Fruit fly (Drosophila melanogaster) whole organism, embryonic: ENCODE results near the gene Spn75F.

Source experiments
- Atf6 ChIP-seq: fragments of 200-800 bp; sonication (Bioruptor generic); IDR thresholded peaks from 2 replicates; pipeline ENCODE4 v1.3.6; 2022; ENCODE audit warnings: missing biosample characterization, missing genetic modification characterization
- CG10209 ChIP-seq: fragments of 200-800 bp; sonication (Bioruptor generic); optimal IDR thresholded peaks from 3 replicates; lab custom pipeline; 2017; ENCODE audit warnings: missing biosample characterization, mild to moderate bottlenecking, missing genetic modification characterization, missing genetic modification reagents
- CG10267 ChIP-seq: fragments of 200-800 bp; sonication (Bioruptor generic); optimal IDR thresholded peaks from 2 replicates; lab custom pipeline; 2018; ENCODE audit warnings: missing biosample characterization, mild to moderate bottlenecking, missing genetic modification characterization, moderate library complexity
- CG10321 ChIP-seq: fragments of 200-800 bp; sonication (Bioruptor generic); IDR thresholded peaks from 2 replicates; pipeline ENCODE4 v1.3.6; 2022; ENCODE audit warnings: missing biosample characterization, missing genetic modification characterization
- CG10654 ChIP-seq: fragments of 200-800 bp; sonication (Bioruptor generic); optimal IDR thresholded peaks from 2 replicates; lab custom pipeline; 2016; ENCODE audit warnings: missing biosample characterization, missing genetic modification characterization
- CG10959 ChIP-seq: fragments of 200-800 bp; sonication (Bioruptor generic); IDR thresholded peaks from 2 replicates; pipeline ENCODE4 v1.3.6; 2022; ENCODE audit warnings: missing biosample characterization, missing genetic modification characterization
- CG1233 ChIP-seq: fragments of 200-800 bp; sonication (Bioruptor generic); optimal IDR thresholded peaks from 4 replicates; lab custom pipeline; 2018; ENCODE audit warnings: missing biosample characterization, mild to moderate bottlenecking, missing genetic modification characterization
- CG12391 ChIP-seq: fragments of 200-800 bp; sonication (Bioruptor generic); optimal IDR thresholded peaks from 3 replicates; lab custom pipeline; 2018; ENCODE audit warnings: missing biosample characterization, mild to moderate bottlenecking, missing genetic modification characterization, moderate library complexity
- CG13424 ChIP-seq: fragments of 200-800 bp; sonication (Bioruptor generic); optimal IDR thresholded peaks from 2 replicates; lab custom pipeline; 2019; ENCODE audit warnings: missing biosample characterization, mild to moderate bottlenecking, missing genetic modification characterization, moderate library complexity
- CG15011 ChIP-seq: fragments of 200-800 bp; sonication (Bioruptor generic); optimal IDR thresholded peaks from 3 replicates; lab custom pipeline; 2018; ENCODE audit warnings: missing biosample characterization, mild to moderate bottlenecking, missing genetic modification characterization
- CG17186 ChIP-seq: fragments of 200-800 bp; sonication (Bioruptor generic); optimal IDR thresholded peaks from 3 replicates; lab custom pipeline; 2017; ENCODE audit warnings: missing biosample characterization, missing genetic modification reagents, missing genetic modification characterization
- CG17829 ChIP-seq: fragments of 200-800 bp; optimal IDR thresholded peaks from 2 replicates; lab custom pipeline; 2019; ENCODE audit warnings: missing biosample characterization, mild to moderate bottlenecking, missing genetic modification characterization, moderate library complexity
- CG18476 ChIP-seq: fragments of 200-800 bp; sonication (Bioruptor generic); optimal IDR thresholded peaks from 2 replicates; lab custom pipeline; 2016; ENCODE audit warnings: missing biosample characterization, mild to moderate bottlenecking, missing genetic modification characterization
- CG2129 ChIP-seq: fragments of 200-800 bp; sonication (Bioruptor generic); IDR thresholded peaks from 2 replicates; pipeline ENCODE4 v1.3.6; 2022; ENCODE audit warnings: missing biosample characterization, missing genetic modification characterization; ENCODE audit not compliant: partially characterized antibody
- CG32772 ChIP-seq: fragments of 200-800 bp; sonication (Bioruptor generic); IDR thresholded peaks from 2 replicates; pipeline ENCODE4 v1.3.6; 2022; ENCODE audit warnings: missing biosample characterization, missing genetic modification characterization
- CG3407 ChIP-seq: fragments of 200-800 bp; sonication (Bioruptor generic); optimal IDR thresholded peaks from 2 replicates; lab custom pipeline; 2018; ENCODE audit warnings: missing biosample characterization, mild to moderate bottlenecking, missing genetic modification characterization
- CG4707 ChIP-seq: fragments of 200-800 bp; sonication (Bioruptor generic); optimal IDR thresholded peaks from 2 replicates; lab custom pipeline; 2018; ENCODE audit warnings: missing biosample characterization, mild to moderate bottlenecking, missing genetic modification characterization, moderate library complexity
- CG6272 ChIP-seq: fragments of 200-800 bp; sonication (Bioruptor generic); IDR thresholded peaks from 2 replicates; pipeline ENCODE4 v1.3.6; 2022; ENCODE audit warnings: missing biosample characterization, missing genetic modification characterization
- CG7786 ChIP-seq: fragments of 200-800 bp; sonication (Bioruptor generic); optimal IDR thresholded peaks from 2 replicates; lab custom pipeline; 2016; ENCODE audit warnings: missing biosample characterization, missing genetic modification characterization
- CG7839 ChIP-seq: fragments of 200-800 bp; sonication (Bioruptor generic); optimal IDR thresholded peaks from 3 replicates; lab custom pipeline; 2018; ENCODE audit warnings: missing biosample characterization, mild to moderate bottlenecking, missing genetic modification characterization, moderate library complexity
- CG8388 ChIP-seq: fragments of 200-800 bp; sonication (Bioruptor generic); optimal IDR thresholded peaks from 2 replicates; lab custom pipeline; 2019; ENCODE audit warnings: missing biosample characterization, mild to moderate bottlenecking, missing genetic modification characterization, moderate library complexity
- CG8924 ChIP-seq: fragments of 200-800 bp; optimal IDR thresholded peaks from 3 replicates; lab custom pipeline; 2019; ENCODE audit warnings: missing biosample characterization, mild to moderate bottlenecking, missing genetic modification characterization, moderate library complexity
- CG9727 ChIP-seq: fragments of 200-800 bp; sonication (Bioruptor generic); optimal IDR thresholded peaks from 3 replicates; lab custom pipeline; 2017; ENCODE audit warnings: missing biosample characterization, mild to moderate bottlenecking, missing genetic modification characterization
- CoRest ChIP-seq: fragments of 200-800 bp; sonication (Bioruptor generic); optimal IDR thresholded peaks from 3 replicates; lab custom pipeline; 2018; ENCODE audit warnings: missing biosample characterization, mild to moderate bottlenecking, missing genetic modification characterization, moderate library complexity
- D ChIP-seq, 2 experiments: fragments of 200-800 bp in 1 of 2; fragments of >200 bp in 1 of 2; sonication (Bioruptor generic) in 1 of 2; optimal IDR thresholded peaks; 2 replicates in 1 of 2; 3 replicates in 1 of 2; lab custom pipeline; 2017; ENCODE audit warnings: mild to moderate bottlenecking in 1 of 2, missing biosample characterization in 1 of 2, missing genetic modification characterization in 1 of 2, missing genetic modification reagents in 1 of 2
- Deaf1 ChIP-seq: fragments of 200-800 bp; optimal IDR thresholded peaks from 3 replicates; lab custom pipeline; 2019; ENCODE audit warnings: missing biosample characterization, mild to moderate bottlenecking, missing genetic modification characterization, moderate library complexity
- Hand ChIP-seq: fragments of 200-800 bp; sonication (Bioruptor generic); optimal IDR thresholded peaks from 2 replicates; lab custom pipeline; 2017; ENCODE audit warnings: mild to moderate bottlenecking, missing biosample characterization, missing genetic modification reagents, missing genetic modification characterization
- Lhr ChIP-seq: fragments of 200-800 bp; sonication (Bioruptor generic); optimal IDR thresholded peaks from 3 replicates; lab custom pipeline; 2017; ENCODE audit warnings: mild to moderate bottlenecking, missing biosample characterization, missing genetic modification reagents, missing genetic modification characterization
- Rfx ChIP-seq: fragments of 200-800 bp; sonication (Bioruptor generic); IDR thresholded peaks from 2 replicates; pipeline ENCODE4 v1.3.6; 2022; ENCODE audit warnings: missing biosample characterization, missing genetic modification characterization
- Spps ChIP-seq: fragments of 200-800 bp; sonication (Bioruptor generic); optimal IDR thresholded peaks from 2 replicates; lab custom pipeline; 2018; ENCODE audit warnings: missing biosample characterization, mild to moderate bottlenecking, missing genetic modification characterization
- Ssrp ChIP-seq: fragments of 200-800 bp; sonication (Bioruptor generic); optimal IDR thresholded peaks from 2 replicates; lab custom pipeline; 2018; ENCODE audit warnings: missing biosample characterization, mild to moderate bottlenecking, missing genetic modification characterization, moderate library complexity
- Xrp1 ChIP-seq: fragments of 200-800 bp; sonication (Bioruptor generic); IDR thresholded peaks from 2 replicates; pipeline ENCODE4 v1.3.6; 2022; ENCODE audit warnings: missing biosample characterization, missing genetic modification characterization
- ara ChIP-seq: fragments of 200-800 bp; sonication (Bioruptor generic); IDR thresholded peaks from 2 replicates; pipeline ENCODE4 v1.3.6; 2022; ENCODE audit warnings: missing biosample characterization, missing genetic modification characterization
- ato ChIP-seq: fragments of 200-800 bp; sonication (Bioruptor generic); IDR thresholded peaks from 2 replicates; pipeline ENCODE4 v1.3.6; 2022; ENCODE audit warnings: missing biosample characterization, missing genetic modification characterization; ENCODE audit not compliant: partially characterized antibody
- dpn ChIP-seq, 2 experiments: fragments of 200-800 bp; sonication (Bioruptor generic); optimal IDR thresholded peaks; 3 replicates each; lab custom pipeline; 2016; ENCODE audit warnings: missing biosample characterization in 2 of 2, missing genetic modification characterization in 2 of 2
- en ChIP-seq: fragments of 200-800 bp; sonication (Bioruptor generic); optimal IDR thresholded peaks from 2 replicates; lab custom pipeline; 2016; ENCODE audit warnings: missing biosample characterization, missing genetic modification characterization
- exex ChIP-seq: fragments of 200-800 bp; sonication (Bioruptor generic); optimal IDR thresholded peaks from 4 replicates; lab custom pipeline; 2018; ENCODE audit warnings: missing biosample characterization, mild to moderate bottlenecking, missing genetic modification characterization, moderate library complexity
- gem ChIP-seq: fragments of 200-800 bp; sonication (Bioruptor generic); optimal IDR thresholded peaks from 2 replicates; lab custom pipeline; 2019; ENCODE audit warnings: missing biosample characterization, mild to moderate bottlenecking, missing genetic modification characterization, moderate library complexity
- hbn ChIP-seq: fragments of 200-800 bp; sonication (Bioruptor generic); IDR thresholded peaks from 2 replicates; pipeline ENCODE4 v1.3.6; 2022; ENCODE audit warnings: missing biosample characterization, missing genetic modification characterization; ENCODE audit not compliant: partially characterized antibody
- jigr1 ChIP-seq: fragments of 200-800 bp; sonication (Bioruptor generic); IDR thresholded peaks from 3 replicates; pipeline ENCODE4 v1.3.6; 2022; ENCODE audit warnings: missing biosample characterization, missing genetic modification characterization
- kah ChIP-seq: fragments of 200-800 bp; sonication (Bioruptor generic); optimal IDR thresholded peaks from 2 replicates; lab custom pipeline; 2018; ENCODE audit warnings: missing biosample characterization, mild to moderate bottlenecking, missing genetic modification characterization
- lov ChIP-seq, 2 experiments: fragments of 200-800 bp in 1 of 2; fragments of >200 bp in 1 of 2; sonication (Bioruptor generic) in 1 of 2; IDR thresholded peaks in 1 of 2; optimal IDR thresholded peaks in 1 of 2; 2 replicates in 1 of 2; 3 replicates in 1 of 2; pipeline versions ENCODE4 v1.3.6 to Lab custom; 2017 to 2022; ENCODE audit warnings: missing biosample characterization in 1 of 2, missing genetic modification characterization in 1 of 2
- nmo ChIP-seq: fragments of 200-800 bp; sonication (Bioruptor generic); optimal IDR thresholded peaks from 2 replicates; lab custom pipeline; 2018; ENCODE audit warnings: missing biosample characterization, mild to moderate bottlenecking, missing genetic modification characterization, moderate library complexity
- pum ChIP-seq: fragments of 200-800 bp; sonication (Bioruptor generic); optimal IDR thresholded peaks from 2 replicates; lab custom pipeline; 2016; ENCODE audit warnings: missing biosample characterization, missing genetic modification characterization
- ttk ChIP-seq: fragments of 200-800 bp; sonication (Bioruptor generic); IDR thresholded peaks from 2 replicates; pipeline ENCODE4 v2.1.2; 2022; ENCODE audit warnings: missing biosample characterization, missing genetic modification characterization
- twi ChIP-seq: fragments of 200-800 bp; optimal IDR thresholded peaks from 2 replicates; lab custom pipeline; 2019; ENCODE audit warnings: missing biosample characterization, mild to moderate bottlenecking, missing genetic modification characterization, moderate library complexity
- vvl ChIP-seq: fragments of 200-800 bp; sonication (Bioruptor generic); IDR thresholded peaks from 2 replicates; pipeline ENCODE4 v1.3.6; 2022; ENCODE audit warnings: missing biosample characterization, missing genetic modification characterization

The Spn75F gene

DNA sequence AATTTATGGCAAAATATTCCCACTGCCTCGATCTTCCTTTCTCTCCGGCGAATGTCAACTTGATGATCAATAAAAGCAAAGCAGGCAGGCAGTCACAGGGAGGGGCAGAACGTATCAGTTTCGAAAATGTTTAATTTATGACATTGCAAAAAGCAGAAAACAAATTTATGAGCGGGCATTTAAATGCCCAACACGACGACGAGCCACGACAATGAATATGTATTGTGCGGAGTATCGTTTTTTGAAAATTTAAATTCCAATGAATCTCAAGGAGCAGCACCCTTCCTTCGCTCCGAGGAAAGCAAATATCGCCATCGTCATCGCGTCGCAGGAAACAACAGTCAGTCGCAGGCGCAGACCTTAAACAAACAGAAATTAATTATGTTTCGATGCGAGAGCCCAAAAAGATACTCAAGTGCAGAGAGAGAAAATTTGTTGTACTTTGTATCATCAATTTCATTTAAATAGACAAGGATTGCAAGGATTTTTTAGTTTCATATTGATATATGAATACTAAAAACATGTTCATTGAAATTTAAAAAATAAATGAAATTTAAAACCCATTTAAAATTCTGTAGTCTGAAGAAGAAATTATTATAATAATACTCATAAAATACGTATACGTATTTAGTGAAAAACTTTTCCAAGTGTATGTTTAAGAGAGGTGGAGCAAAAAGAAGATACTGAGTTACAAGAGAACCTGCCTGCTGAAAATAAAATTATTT is 33.3 kb upstream of the Spn75F start (continued):
- TF ChIP-seq Ssrp (peak; percentile 64), D (optimal IDR thresholded peaks at IDR 0.05; lab: Kevin White, UChicago) (no peak), D (GFP tag; optimal IDR thresholded peaks at IDR 0.05; lab: Kevin White, UChicago) (peak; percentile 63), CG4707 (GFP tag; lab: Kevin White, UChicago) (no peak), CG9727 (GFP tag; lab: Kevin White, UChicago) (peak; percentile 85), en (GFP tag; lab: Kevin White, UChicago) (no peak), Xrp1 (peak; percentile 77), pum (GFP tag; lab: Kevin White, UChicago) (no peak), CG7786 (GFP tag; lab: Kevin White, UChicago) (no peak), CG32772 (GFP tag; lab: Robert Waterston, UW) (peak; percentile 9; the same call in 1 of the 2 replicates), CG13424 (tag; lab: Kevin White, UChicago) (peak; percentile 67), gem (tag; lab: Kevin White, UChicago) (peak; percentile 88), CG15011 (GFP tag; lab: Kevin White, UChicago) (peak; percentile 18), CG10959 (GFP tag; lab: Robert Waterston, UW) (0 out of 2 replicates have a peak, but pooled peaks have one; percentile 32), CG12391 (peak; percentile 86), CG6272 (no peak), hbn (GFP tag; lab: Robert Waterston, UW) (no peak), Atf6 (GFP tag; lab: Robert Waterston, UW) (peak; percentile 10; the same call in 1 of the 2 replicates), CoRest (tag; lab: Kevin White, UChicago) (peak; percentile 78), jigr1 (GFP tag; lab: Robert Waterston, UW) (no peak), CG3407 (GFP tag; lab: Kevin White, UChicago) (peak; percentile 23), CG8388 (GFP tag; lab: Kevin White, UChicago) (peak; percentile 75), CG10321 (GFP tag; lab: Robert Waterston, UW) (no peak), CG17186 (GFP tag; lab: Kevin White, UChicago) (no peak), CG17829 (tag; lab: Kevin White, UChicago) (peak; percentile 89), CG10654 (GFP tag; lab: Kevin White, UChicago) (peak; percentile 0), CG8924 (tag; lab: Kevin White, UChicago) (peak; percentile 87), CG10209 (GFP tag; lab: Kevin White, UChicago) (peak; percentile 25), dpn (GFP tag; optimal IDR thresholded peaks at IDR 0.05; lab: Kevin White, UChicago) (peak in 1 of 2 experiments; percentile 22), exex (tag; lab: Kevin White, UChicago) (no peak), CG10267 (tag; lab: Kevin White, UChicago) (peak; percentile 84), CG7839 (tag; lab: Kevin White, UChicago) (peak; percentile 77), CG2129 (GFP tag; lab: Robert Waterston, UW) (no peak), lov (optimal IDR thresholded peaks at IDR 0.05; lab: Kevin White, UChicago) (no peak), lov (GFP tag; IDR thresholded peaks at IDR 0.05; lab: Robert Waterston, UW) (no peak), kah (GFP tag; lab: Kevin White, UChicago) (peak; percentile 3), nmo (GFP tag; lab: Kevin White, UChicago) (peak; percentile 80), CG18476 (GFP tag; lab: Kevin White, UChicago) (peak; percentile 31), Spps (peak; percentile 66), Rfx (GFP tag; lab: Robert Waterston, UW) (0 out of 2 replicates have a peak, but pooled peaks have one; percentile 18), ttk (GFP tag; lab: Robert Waterston, UW) (no peak), CG1233 (peak; percentile 3), twi (tag; lab: Kevin White, UChicago) (peak; percentile 60), ara (peak; percentile 40; the same call in 1 of the 2 replicates), ato (GFP tag; lab: Robert Waterston, UW) (no peak), Lhr (GFP tag; lab: Kevin White, UChicago) (no peak), vvl (GFP tag; lab: Robert Waterston, UW) (peak; percentile 56), Deaf1 (peak; percentile 45), Hand (no peak)
